Fruit fly (Drosophila melanogaster): ENCODE results near the gene robo2.

The robo2 gene

dm6 chr2L:1455498-1455897 is 35.2 kb upstream of the robo2 start (continued):
- no peak for TF ChIP-seq CG3919 (GFP tag; optimal IDR thresholded peaks at IDR 0.05)
- TF ChIP-seq CG4318 (GFP tag; optimal IDR thresholded peaks at IDR 0.05), result peak; percentile 14
- peak in 1 of 2 experiments; percentile 37 for TF ChIP-seq salr (GFP tag; optimal IDR thresholded peaks at IDR 0.05)
- no peak for TF ChIP-seq CG8632 (GFP tag; optimal IDR thresholded peaks at IDR 0.05)
- no peak for TF ChIP-seq fd85E (GFP tag; optimal IDR thresholded peaks at IDR 0.05)
- peak; percentile 33 for TF ChIP-seq pdm3 (GFP tag; optimal IDR thresholded peaks at IDR 0.05)
- TF ChIP-seq CG6854 (GFP tag; optimal IDR thresholded peaks at IDR 0.05), result no peak
- peak; percentile 2 for TF ChIP-seq acj6 (GFP tag; optimal IDR thresholded peaks at IDR 0.05)
- no peak for TF ChIP-seq Smox (GFP tag; optimal IDR thresholded peaks at IDR 0.05)

- TF ChIP-seq Hr39 (GFP tag; optimal IDR thresholded peaks at IDR 0.05) (no peak), salr (GFP tag; optimal IDR thresholded peaks at IDR 0.05) (peak in 1 of 2 experiments; percentile 24), CG32006 (GFP tag; optimal IDR thresholded peaks at IDR 0.05) (peak; percentile 45), Ets21C (GFP tag; optimal IDR thresholded peaks at IDR 0.05) (no peak), svp (GFP tag) (peak; percentile 49), fd85E (GFP tag; optimal IDR thresholded peaks at IDR 0.05) (no peak), eg (GFP tag; IDR thresholded peaks at IDR 0.05) (no peak), Eip78C (GFP tag) (peak; percentile 29), Sox14 (GFP tag; optimal IDR thresholded peaks at IDR 0.05) (peak; percentile 12), Blimp-1 (GFP tag; optimal IDR thresholded peaks at IDR 0.05) (no peak)
Measured at dm6 chr2L:1449718-1450441, 29.6 kb upstream of the robo2 start.

dm6 chr2L:1448188-1448587 is 27.9 kb upstream of the robo2 start:
- TF ChIP-seq lz (GFP tag; optimal IDR thresholded peaks at IDR 0.05) (no peak), salr (GFP tag; optimal IDR thresholded peaks at IDR 0.05) (no peak), fkh (GFP tag; optimal IDR thresholded peaks at IDR 0.05) (peak; percentile 70)

dm6 chr2L:1447652-1448051 is 27.4 kb upstream of the robo2 start:
- TF ChIP-seq CG6808 (GFP tag; optimal IDR thresholded peaks at IDR 0.05) (no peak), Lpt (GFP tag; optimal IDR thresholded peaks at IDR 0.05) (no peak), dsx (GFP tag; optimal IDR thresholded peaks at IDR 0.05; ENCODE audit: poor library complexity, severe bottlenecking) (no peak), CG16779 (tag; optimal IDR thresholded peaks at IDR 0.05) (no peak), vri (GFP tag; optimal IDR thresholded peaks at IDR 0.05) (no peak), Eip78C (GFP tag) (no peak), Hr4 (GFP tag; optimal IDR thresholded peaks at IDR 0.05) (no peak), acj6 (GFP tag; optimal IDR thresholded peaks at IDR 0.05) (no peak), Eip75B (GFP tag; optimal IDR thresholded peaks at IDR 0.05) (no peak), Eip93F (GFP tag; optimal IDR thresholded peaks at IDR 0.05) (no peak), CG9139 (GFP tag; optimal IDR thresholded peaks at IDR 0.05) (no peak), topi (GFP tag; optimal IDR thresholded peaks at IDR 0.05) (no peak), Sox14 (GFP tag; optimal IDR thresholded peaks at IDR 0.05) (no peak), Met (GFP tag; optimal IDR thresholded peaks at IDR 0.05) (no peak)

dm6 chr2L:1446740-1447139 is 26.5 kb upstream of the robo2 start:
- peak; percentile 31 for TF ChIP-seq svp (GFP tag)
- TF ChIP-seq OdsH (GFP tag; optimal IDR thresholded peaks at IDR 0.05), result no peak

dm6 chr2L:1445048-1445447 is 24.8 kb upstream of the robo2 start:
- TF ChIP-seq svp (GFP tag) (peak; percentile 96), fd85E (GFP tag; optimal IDR thresholded peaks at IDR 0.05) (no peak), esn (GFP tag; optimal IDR thresholded peaks at IDR 0.05) (peak; percentile 84), CG10669 (GFP tag; optimal IDR thresholded peaks at IDR 0.05) (peak; percentile 68), CG34406 (GFP tag; optimal IDR thresholded peaks at IDR 0.05) (peak; percentile 68), Sox102F (GFP tag; optimal IDR thresholded peaks at IDR 0.05) (peak; percentile 81), CG3032 (tag; optimal IDR thresholded peaks at IDR 0.05) (peak; percentile 74), CG6808 (GFP tag; optimal IDR thresholded peaks at IDR 0.05) (peak; percentile 72), salr (GFP tag; optimal IDR thresholded peaks at IDR 0.05) (no peak), acj6 (GFP tag; optimal IDR thresholded peaks at IDR 0.05) (peak; percentile 79), CG8632 (GFP tag; optimal IDR thresholded peaks at IDR 0.05) (peak; percentile 71), CG8319 (GFP tag; optimal IDR thresholded peaks at IDR 0.05) (peak; percentile 60), Eip78C (GFP tag) (peak; percentile 94), CG31627 (GFP tag; optimal IDR thresholded peaks at IDR 0.05) (peak; percentile 49), Sox15 (GFP tag; optimal IDR thresholded peaks at IDR 0.05) (peak; percentile 45), fkh (GFP tag; optimal IDR thresholded peaks at IDR 0.05) (no peak), Ets21C (GFP tag; optimal IDR thresholded peaks at IDR 0.05) (peak; percentile 43), Sox14 (GFP tag; optimal IDR thresholded peaks at IDR 0.05) (peak; percentile 57), dac (GFP tag; optimal IDR thresholded peaks at IDR 0.05) (no peak), Smox (GFP tag; optimal IDR thresholded peaks at IDR 0.05) (peak; percentile 74), OdsH (GFP tag; optimal IDR thresholded peaks at IDR 0.05) (peak; percentile 69)
